Fruit fly (Drosophila melanogaster) whole organism, adult: ENCODE results near the gene CG3117.

Source experiments
- CG12768 ChIP-seq: fragments of 200-800 bp; sonication (Bioruptor generic); optimal IDR thresholded peaks from 2 replicates; lab custom pipeline; 2017; ENCODE audit warnings: missing biosample characterization, missing genetic modification characterization, mild to moderate bottlenecking, moderate library complexity, missing genetic modification reagents
- CG33017 ChIP-seq: fragments of 200-800 bp; sonication (Bioruptor generic); optimal IDR thresholded peaks from 2 replicates; lab custom pipeline; 2018; ENCODE audit warnings: missing biosample characterization, mild to moderate bottlenecking, missing genetic modification characterization, moderate library complexity
- CG7045 ChIP-seq: fragments of 200-800 bp; sonication (Bioruptor generic); optimal IDR thresholded peaks from 2 replicates; lab custom pipeline; 2017; ENCODE audit warnings: missing biosample characterization, mild to moderate bottlenecking, missing genetic modification characterization
- Clk ChIP-seq: fragments of 200-800 bp; sonication (Bioruptor generic); optimal IDR thresholded peaks from 2 replicates; lab custom pipeline; 2017; ENCODE audit warnings: missing biosample characterization, missing genetic modification characterization
- Crg-1 ChIP-seq: fragments of 200-800 bp; sonication (Bioruptor generic); optimal IDR thresholded peaks from 2 replicates; lab custom pipeline; 2016; ENCODE audit warnings: missing biosample characterization, missing genetic modification characterization
- Mnt ChIP-seq: fragments of 200-800 bp; sonication (Bioruptor generic); optimal IDR thresholded peaks from 2 replicates; lab custom pipeline; 2016; ENCODE audit warnings: missing biosample characterization, mild to moderate bottlenecking, missing genetic modification characterization
- pad ChIP-seq: fragments of 200-800 bp; sonication (Bioruptor generic); optimal IDR thresholded peaks from 3 replicates; lab custom pipeline; 2017; ENCODE audit warnings: missing biosample characterization, missing genetic modification characterization, mild to moderate bottlenecking, moderate library complexity, missing genetic modification reagents
- tj ChIP-seq: fragments of 200-800 bp; sonication (Bioruptor generic); optimal IDR thresholded peaks from 3 replicates; lab custom pipeline; 2017; ENCODE audit warnings: missing biosample characterization, mild to moderate bottlenecking, missing genetic modification characterization, moderate library complexity

- TF ChIP-seq CG12768 (no peak), CG7045 (no peak), tj (GFP tag; lab: Kevin White, UChicago) (no peak), Clk (no peak), pad (no peak), Mnt (GFP tag; lab: Kevin White, UChicago) (no peak), CG33017 (tag; lab: Kevin White, UChicago) (no peak), Crg-1 (no peak)
Observed at dm6 chr2L:2815673-2816072, 31.3 kb downstream of the CG3117 start, which contains the start of gene G6P.
